Worm (Caenorhabditis elegans): Measurements from ENCODE around the gene nhr-36.

nhr-36 gene

DNA sequence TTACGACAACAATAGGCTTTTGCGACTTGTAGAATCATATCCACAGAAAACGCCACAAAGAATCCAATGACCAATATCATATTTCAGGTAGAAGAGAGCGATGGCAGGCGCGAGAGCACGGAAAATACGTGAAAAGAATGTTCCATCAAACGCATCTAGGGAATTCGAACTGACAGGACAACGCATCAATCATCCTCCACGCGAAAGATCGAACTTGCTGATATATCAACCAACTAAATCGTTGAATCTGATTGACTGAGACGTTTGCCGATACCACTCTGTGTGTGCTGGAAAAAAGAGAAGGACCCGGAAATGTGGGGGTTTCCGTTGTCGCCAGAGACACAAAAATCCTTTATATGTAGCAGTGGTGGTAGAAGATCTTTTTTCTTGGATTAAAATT is 43.2 kb downstream of the nhr-36 start:
- TF ChIP-seq nhr-28 (tag; optimal IDR thresholded peaks at IDR 0.05) = no peak
- TF ChIP-seq fkh-2 (tag; optimal IDR thresholded peaks at IDR 0.05) = no peak
- peak; percentile 93 for TF ChIP-seq unc-62 (GFP tag; optimal IDR thresholded peaks at IDR 0.05)
- no peak for TF ChIP-seq ztf-11 (tag; optimal IDR thresholded peaks at IDR 0.05)
- TF ChIP-seq tbx-2 (tag; optimal IDR thresholded peaks at IDR 0.05) = no peak
- TF ChIP-seq elt-3 (tag; optimal IDR thresholded peaks at IDR 0.05) = no peak
- TF ChIP-seq elt-1 (tag; optimal IDR thresholded peaks at IDR 0.05) = peak; percentile 84
- no peak for TF ChIP-seq nhr-12 (tag; optimal IDR thresholded peaks at IDR 0.05)
- no peak for TF ChIP-seq unc-39 (tag; optimal IDR thresholded peaks at IDR 0.05)
- peak; percentile 54 for TF ChIP-seq lin-39 (tag; optimal IDR thresholded peaks at IDR 0.05)
- no peak for TF ChIP-seq nhr-77 (tag; optimal IDR thresholded peaks at IDR 0.05)

DNA sequence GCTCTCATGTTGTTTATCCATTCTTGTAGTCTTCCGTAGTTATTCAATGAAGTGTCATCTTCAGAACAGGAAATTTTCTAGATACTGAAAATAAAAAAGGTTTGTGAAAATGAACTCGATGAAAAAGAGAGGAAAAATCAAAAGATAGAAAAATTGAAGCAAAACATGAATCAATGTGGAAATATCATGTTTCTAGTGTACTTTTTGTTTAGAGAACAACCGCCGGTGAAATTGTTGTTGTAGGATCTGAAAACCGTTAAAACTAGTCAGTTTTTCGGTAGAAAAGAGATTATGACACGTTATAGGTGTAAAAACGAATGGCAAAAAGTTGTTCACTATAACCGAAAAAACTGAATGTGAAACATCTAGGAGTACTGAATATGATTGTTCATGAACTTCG is 44.2 kb downstream of the nhr-36 start, which contains the start of gene pacs-1:
TSS of gene pacs-1 (minus strand) at position 101 of the 400 bp plus-strand sequence.
- no peak for TF ChIP-seq elt-1 (tag; optimal IDR thresholded peaks at IDR 0.05)
- no peak for TF ChIP-seq nhr-23 (tag; optimal IDR thresholded peaks at IDR 0.05)
- TF ChIP-seq ztf-11 (tag; optimal IDR thresholded peaks at IDR 0.05) = no peak
- no peak for TF ChIP-seq daf-12 (tag; optimal IDR thresholded peaks at IDR 0.05)
- no peak for TF ChIP-seq ceh-9 (tag; optimal IDR thresholded peaks at IDR 0.05)
- TF ChIP-seq aly-2 (tag; optimal IDR thresholded peaks at IDR 0.05) = no peak

DNA sequence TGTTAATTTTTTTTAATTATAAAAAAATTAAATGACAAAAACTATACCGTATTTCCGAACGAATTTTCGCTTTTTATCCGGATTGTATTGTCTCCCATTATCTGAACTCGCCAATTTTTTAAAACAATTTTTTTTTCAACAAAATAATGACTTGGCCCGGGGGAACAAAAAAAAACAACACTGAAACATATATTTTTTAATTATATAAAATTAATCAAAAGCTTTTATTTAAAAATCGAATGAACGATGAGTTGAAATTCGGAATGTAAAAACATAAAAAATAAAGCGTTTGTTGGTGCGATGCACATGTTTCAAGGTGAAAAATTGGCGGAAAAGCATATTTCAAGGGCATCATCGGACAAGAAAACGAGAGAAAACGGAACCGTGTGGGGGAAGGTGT is 47.8 kb downstream of the nhr-36 start, which contains the start of gene mdt-27:
TSS of gene mdt-27 (minus strand) at position 101 of the 400 bp plus-strand sequence.
- TF ChIP-seq egl-5 (tag; optimal IDR thresholded peaks at IDR 0.05) = no peak
- TF ChIP-seq lin-39 (tag; optimal IDR thresholded peaks at IDR 0.05) = no peak
- TF ChIP-seq nhr-28 (tag; optimal IDR thresholded peaks at IDR 0.05) = no peak
- TF ChIP-seq sea-2 (GFP tag; optimal IDR thresholded peaks at IDR 0.05) = no peak
- TF ChIP-seq pqm-1 (tag; optimal IDR thresholded peaks at IDR 0.05) = no peak
- no peak for TF ChIP-seq nhr-23 (tag; optimal IDR thresholded peaks at IDR 0.05)

DNA sequence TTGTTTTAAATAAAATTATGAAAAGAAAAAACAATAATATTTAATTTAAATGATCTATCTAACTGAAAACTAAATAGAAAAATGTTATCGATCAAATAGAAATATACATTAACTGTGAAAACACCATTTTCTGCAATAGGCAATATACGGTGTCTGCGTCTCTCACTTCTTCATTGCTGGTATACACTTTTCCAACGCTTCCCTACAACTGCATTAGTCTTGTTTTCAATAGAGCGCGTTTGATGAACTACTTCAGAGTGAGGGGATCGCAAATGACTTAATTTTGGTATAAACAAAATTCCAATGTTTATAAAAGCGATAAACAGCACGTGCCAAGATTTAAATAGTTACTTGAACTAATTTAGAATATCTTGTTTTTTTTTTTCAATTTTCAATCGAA is 48.9 kb downstream of the nhr-36 start:
- TF ChIP-seq nhr-12 (tag; optimal IDR thresholded peaks at IDR 0.05) (no peak), nhr-11 (tag; optimal IDR thresholded peaks at IDR 0.05) (no peak), sea-2 (GFP tag; optimal IDR thresholded peaks at IDR 0.05) (no peak), fkh-10 (GFP tag; optimal IDR thresholded peaks at IDR 0.05) (no peak), nhr-76 (tag; optimal IDR thresholded peaks at IDR 0.05) (no peak), nhr-28 (tag; optimal IDR thresholded peaks at IDR 0.05) (no peak), lin-15B (tag; optimal IDR thresholded peaks at IDR 0.05) (peak; percentile 90), nhr-67 (tag; optimal IDR thresholded peaks at IDR 0.05) (no peak), eor-1 (tag; optimal IDR thresholded peaks at IDR 0.05) (no peak), egl-5 (tag; optimal IDR thresholded peaks at IDR 0.05) (peak; percentile 92), elt-1 (tag; optimal IDR thresholded peaks at IDR 0.05) (no peak), nhr-43 (tag; optimal IDR thresholded peaks at IDR 0.05; ENCODE audit: poor library complexity, severe bottlenecking) (no peak), tbx-2 (tag; optimal IDR thresholded peaks at IDR 0.05) (no peak), snpc-4 (tag; optimal IDR thresholded peaks at IDR 0.05) (peak; percentile 73), unc-62 (GFP tag; optimal IDR thresholded peaks at IDR 0.05) (no peak), ZK546.5 (tag; optimal IDR thresholded peaks at IDR 0.05) (no peak), ceh-9 (tag; optimal IDR thresholded peaks at IDR 0.05) (no peak), jun-1 (tag; optimal IDR thresholded peaks at IDR 0.05) (no peak), mdl-1 (tag; optimal IDR thresholded peaks at IDR 0.05) (no peak), elt-3 (tag; optimal IDR thresholded peaks at IDR 0.05) (no peak), fos-1 (tag; optimal IDR thresholded peaks at IDR 0.05) (no peak), zag-1 (tag; optimal IDR thresholded peaks at IDR 0.05) (no peak), ceh-82 (tag; optimal IDR thresholded peaks at IDR 0.05) (no peak), nhr-25 (tag; optimal IDR thresholded peaks at IDR 0.05) (peak; percentile 80), ztf-11 (tag; optimal IDR thresholded peaks at IDR 0.05) (no peak), unc-39 (tag; optimal IDR thresholded peaks at IDR 0.05) (no peak), pqm-1 (tag; optimal IDR thresholded peaks at IDR 0.05) (peak; percentile 33), egl-27 (tag; optimal IDR thresholded peaks at IDR 0.05) (no peak), nhr-237 (tag; optimal IDR thresholded peaks at IDR 0.05) (no peak), mml-1 (tag; optimal IDR thresholded peaks at IDR 0.05) (no peak), ceh-28 (tag; optimal IDR thresholded peaks at IDR 0.05) (no peak), ceh-16 (tag; optimal IDR thresholded peaks at IDR 0.05) (no peak), R02D3.7 (tag; optimal IDR thresholded peaks at IDR 0.05) (no peak), aly-2 (tag; optimal IDR thresholded peaks at IDR 0.05) (no peak), skn-1 (tag; optimal IDR thresholded peaks at IDR 0.05) (no peak), fkh-2 (tag; optimal IDR thresholded peaks at IDR 0.05) (peak; percentile 17), ama-1 (optimal IDR thresholded peaks at IDR 0.05) (no peak), nfya-1 (tag; optimal IDR thresholded peaks at IDR 0.05; ENCODE audit: insufficient read depth) (peak; percentile 81), pha-4 (tag; optimal IDR thresholded peaks at IDR 0.05) (peak; percentile 91), daf-12 (tag; optimal IDR thresholded peaks at IDR 0.05) (no peak), lsy-12 (tag; optimal IDR thresholded peaks at IDR 0.05) (no peak), nhr-23 (tag; optimal IDR thresholded peaks at IDR 0.05) (peak; percentile 54), lin-39 (tag; optimal IDR thresholded peaks at IDR 0.05) (peak; percentile 79), elt-2 (tag; optimal IDR thresholded peaks at IDR 0.05) (peak; percentile 53), nhr-77 (tag; optimal IDR thresholded peaks at IDR 0.05) (no peak)

Data from whole organism, L3 larva.